Worm (Caenorhabditis elegans) whole organism, L2 larva: Measurements from ENCODE around the gene nono-1.

ENCODE experiments used
- C34F6.9 ChIP-seq: fragments of 150-350 bp; optimal IDR thresholded peaks from 2 replicates; lab custom pipeline; 2014; ENCODE audit warnings: missing biosample characterization, missing genetic modification characterization
- F13H6.1 ChIP-seq: sonication (generic microtip); optimal IDR thresholded peaks from 2 replicates; lab custom pipeline; 2016; ENCODE audit warnings: missing genetic modification characterization, missing compliant biosample characterization
- Y55F3AM.14 ChIP-seq: fragments of 200-800 bp; sonication (Bioruptor generic); optimal IDR thresholded peaks from 2 replicates; lab custom pipeline; 2018; ENCODE audit warnings: mild to moderate bottlenecking, missing genetic modification characterization, missing compliant biosample characterization
- blmp-1 ChIP-seq: sonication (generic microtip); optimal IDR thresholded peaks from 2 replicates; lab custom pipeline; 2017; ENCODE audit warnings: missing genetic modification characterization, mild to moderate bottlenecking, missing compliant biosample characterization, antibody characterized with exemption, moderate library complexity; ENCODE audit not compliant: insufficient read depth
- ceh-16 ChIP-seq: fragments of 150-350 bp; optimal IDR thresholded peaks from 2 replicates; lab custom pipeline; 2014; ENCODE audit warnings: missing biosample characterization, missing genetic modification characterization
- ceh-82 ChIP-seq: fragments of 150-350 bp; optimal IDR thresholded peaks from 2 replicates; lab custom pipeline; 2014; ENCODE audit warnings: missing biosample characterization, missing genetic modification characterization
- crh-2 ChIP-seq: sonication (generic microtip); optimal IDR thresholded peaks from 2 replicates; lab custom pipeline; 2017; ENCODE audit warnings: missing biosample characterization, missing genetic modification characterization
- dmd-4 ChIP-seq: sonication (generic microtip); optimal IDR thresholded peaks from 2 replicates; lab custom pipeline; 2017; ENCODE audit warnings: missing biosample characterization, missing genetic modification characterization
- egl-27 ChIP-seq: sonication (generic microtip); optimal IDR thresholded peaks from 3 replicates; lab custom pipeline; 2017; ENCODE audit warnings: missing biosample characterization, missing genetic modification reagents, missing genetic modification characterization
- elt-1 ChIP-seq: fragments of 150-350 bp; optimal IDR thresholded peaks from 2 replicates; lab custom pipeline; 2014; ENCODE audit warnings: missing biosample characterization, missing genetic modification characterization
- fos-1 ChIP-seq: fragments of 150-350 bp; optimal IDR thresholded peaks from 2 replicates; lab custom pipeline; 2014; ENCODE audit warnings: missing biosample characterization, missing genetic modification characterization
- gmeb-1 ChIP-seq: fragments of 150-350 bp; optimal IDR thresholded peaks from 2 replicates; lab custom pipeline; 2014; ENCODE audit warnings: missing biosample characterization, missing genetic modification characterization
- lin-11 ChIP-seq: fragments of 150-350 bp; sonication (generic microtip); optimal IDR thresholded peaks from 2 replicates; lab custom pipeline; 2014; ENCODE audit warnings: missing biosample characterization, missing genetic modification characterization, inconsistent platforms, mixed read lengths
- lin-13 ChIP-seq: fragments of 150-350 bp; optimal IDR thresholded peaks from 2 replicates; lab custom pipeline; 2014; ENCODE audit warnings: missing biosample characterization, missing genetic modification reagents, missing genetic modification characterization
- lin-39 ChIP-seq: fragments of 150-350 bp; optimal IDR thresholded peaks from 2 replicates; lab custom pipeline; 2014; ENCODE audit warnings: missing biosample characterization, missing genetic modification reagents, missing genetic modification characterization
- lsy-2 ChIP-seq, 2 experiments: fragments of 150-350 bp in 1 of 2; sonication (generic microtip) in 1 of 2; optimal IDR thresholded peaks; 2 replicates each; lab custom pipeline; 2014 to 2017; ENCODE audit warnings: missing biosample characterization in 2 of 2, missing genetic modification characterization in 2 of 2
- mab-5 ChIP-seq: fragments of 150-350 bp; optimal IDR thresholded peaks from 2 replicates; lab custom pipeline; 2014; ENCODE audit warnings: missing biosample characterization, missing genetic modification characterization
- mbf-1 ChIP-seq: sonication (generic microtip); optimal IDR thresholded peaks from 2 replicates; lab custom pipeline; 2017; ENCODE audit warnings: missing biosample characterization, missing genetic modification characterization
- nhr-10 ChIP-seq: sonication (generic microtip); optimal IDR thresholded peaks from 2 replicates; lab custom pipeline; 2017; ENCODE audit warnings: missing biosample characterization, missing genetic modification characterization
- nhr-11 ChIP-seq: fragments of 150-350 bp; optimal IDR thresholded peaks from 2 replicates; lab custom pipeline; 2014; ENCODE audit warnings: missing biosample characterization, missing genetic modification characterization
- nhr-129 ChIP-seq: fragments of 150-350 bp; optimal IDR thresholded peaks from 2 replicates; lab custom pipeline; 2014; ENCODE audit warnings: missing biosample characterization, missing genetic modification characterization
- nhr-237 ChIP-seq: fragments of 150-350 bp; optimal IDR thresholded peaks from 2 replicates; lab custom pipeline; 2014; ENCODE audit warnings: missing biosample characterization, missing genetic modification characterization
- nhr-25 ChIP-seq: fragments of 150-350 bp; sonication (generic microtip); optimal IDR thresholded peaks from 3 replicates; lab custom pipeline; 2014; ENCODE audit warnings: missing biosample characterization, missing genetic modification characterization
- peb-1 ChIP-seq: fragments of 150-350 bp; optimal IDR thresholded peaks from 2 replicates; lab custom pipeline; 2014; ENCODE audit warnings: missing biosample characterization, missing genetic modification characterization
- sem-4 ChIP-seq: fragments of 150-350 bp; optimal IDR thresholded peaks from 2 replicates; lab custom pipeline; 2014; ENCODE audit warnings: missing biosample characterization, missing genetic modification reagents, missing genetic modification characterization
- skn-1 ChIP-seq: sonication (generic microtip); optimal IDR thresholded peaks from 2 replicates; lab custom pipeline; 2017; ENCODE audit warnings: missing biosample characterization, missing genetic modification characterization
- sma-3 ChIP-seq: sonication (generic microtip); optimal IDR thresholded peaks from 2 replicates; lab custom pipeline; 2016; ENCODE audit warnings: missing genetic modification reagents, missing genetic modification characterization, missing compliant biosample characterization
- sma-9 ChIP-seq, 2 experiments: fragments of 150-350 bp in 1 of 2; sonication (generic microtip) in 1 of 2; optimal IDR thresholded peaks; 2 replicates each; lab custom pipeline; 2014 to 2016; ENCODE audit warnings: missing genetic modification characterization in 2 of 2, mild to moderate bottlenecking in 1 of 2, missing biosample characterization in 1 of 2, missing compliant biosample characterization in 1 of 2, missing genetic modification reagents in 1 of 2, moderate library complexity in 1 of 2
- snpc-4 ChIP-seq: fragments of 150-350 bp; optimal IDR thresholded peaks from 2 replicates; lab custom pipeline; 2014; ENCODE audit warnings: missing biosample characterization, missing genetic modification characterization
- unc-39 ChIP-seq: fragments of 150-350 bp; optimal IDR thresholded peaks from 2 replicates; lab custom pipeline; 2014; ENCODE audit warnings: missing biosample characterization, missing genetic modification characterization
- unc-55 ChIP-seq: fragments of 150-350 bp; sonication (generic microtip); optimal IDR thresholded peaks from 3 replicates; lab custom pipeline; 2014; ENCODE audit warnings: missing biosample characterization, missing genetic modification reagents, missing genetic modification characterization
- zag-1 ChIP-seq: fragments of 150-350 bp; optimal IDR thresholded peaks from 2 replicates; lab custom pipeline; 2014; ENCODE audit warnings: missing biosample characterization, missing genetic modification characterization
- ztf-1 ChIP-seq: fragments of 200-800 bp; sonication (Bioruptor generic); conservative IDR thresholded peaks from 2 replicates; pipeline ENCODE4 v1.3.6; 2022; ENCODE audit warnings: missing genetic modification characterization, missing compliant biosample characterization
- ztf-4 ChIP-seq: fragments of 150-350 bp; optimal IDR thresholded peaks from 2 replicates; lab custom pipeline; 2014; ENCODE audit warnings: missing biosample characterization, missing genetic modification characterization

Gene nono-1

ce11 chrIII:5998640-5999039 lies 40.6 kb upstream of the nono-1 start:
- TF ChIP-seq crh-2 (tag; lab: Kevin White, UChicago): no peak
- TF ChIP-seq ceh-82: no peak
- no peak for TF ChIP-seq lin-13 (GFP tag; lab: Kevin White, UChicago)
- no peak for TF ChIP-seq ztf-4 (tag; lab: Kevin White, UChicago)
- TF ChIP-seq peb-1 (tag; lab: Kevin White, UChicago): no peak
- TF ChIP-seq snpc-4 (tag; lab: Kevin White, UChicago): no peak
- TF ChIP-seq unc-39 (tag; lab: Kevin White, UChicago): no peak

ce11 chrIII:5992913-5993312 lies 34.9 kb upstream of the nono-1 start, which contains the start of gene T04C9.1:
Gene T04C9.1, plus strand, starts transcription at chrIII:5993213.
- peak; percentile 0 for TF ChIP-seq unc-55 (GFP tag; lab: Kevin White, UChicago)
- TF ChIP-seq sma-9 (GFP tag; optimal IDR thresholded peaks at IDR 0.05; lab: Kevin White, UChicago): no peak
- no peak for TF ChIP-seq sma-9 (tag; optimal IDR thresholded peaks at IDR 0.05; lab: Kevin White, UChicago)

ce11 chrIII:5992043-5992442 lies 34.0 kb upstream of the nono-1 start:
- TF ChIP-seq nhr-237 (tag; lab: Kevin White, UChicago) (no peak), lsy-2 (tag; optimal IDR thresholded peaks at IDR 0.05; lab: Kevin White, UChicago) (peak in 1 of 2 experiments; percentile 12), peb-1 (tag; lab: Kevin White, UChicago) (no peak), unc-55 (GFP tag; lab: Kevin White, UChicago) (peak; percentile 2), sma-9 (GFP tag; optimal IDR thresholded peaks at IDR 0.05; lab: Kevin White, UChicago) (peak; percentile 13), sma-9 (tag; optimal IDR thresholded peaks at IDR 0.05; lab: Kevin White, UChicago) (no peak), mbf-1 (tag; lab: Kevin White, UChicago) (no peak)

ce11 chrIII:5991142-5991930 lies 33.3 kb upstream of the nono-1 start, which contains the start of gene T04C9.2:
Gene T04C9.2, plus strand, starts transcription at chrIII:5991880.
- TF ChIP-seq fos-1 (tag; lab: Kevin White, UChicago) (no peak), unc-55 (GFP tag; lab: Kevin White, UChicago) (peak; percentile 22), mab-5 (tag; lab: Kevin White, UChicago) (peak; percentile 86), zag-1 (tag; lab: Kevin White, UChicago) (peak; percentile 22), nhr-129 (tag; lab: Kevin White, UChicago) (peak; percentile 6), Y55F3AM.14 (GFP tag; lab: Kevin White, UChicago) (peak; percentile 13)

ce11 chrIII:5990090-5990489 lies 32.0 kb upstream of the nono-1 start:
- TF ChIP-seq blmp-1: no peak
- no peak for TF ChIP-seq lin-39 (tag; lab: Kevin White, UChicago)
- TF ChIP-seq unc-55 (GFP tag; lab: Kevin White, UChicago): peak; percentile 73
- no peak for TF ChIP-seq F13H6.1 (tag; lab: Kevin White, UChicago)
- TF ChIP-seq nhr-129 (tag; lab: Kevin White, UChicago): peak; percentile 9
- no peak for TF ChIP-seq nhr-25
- TF ChIP-seq C34F6.9 (tag; lab: Kevin White, UChicago): peak; percentile 52
- TF ChIP-seq, all 48 proteins: peak for 3

- TF ChIP-seq nhr-11 (tag; lab: Kevin White, UChicago) (no peak), egl-27 (tag; lab: Kevin White, UChicago) (no peak), sma-9 (GFP tag; optimal IDR thresholded peaks at IDR 0.05; lab: Kevin White, UChicago) (no peak), sma-9 (tag; optimal IDR thresholded peaks at IDR 0.05; lab: Kevin White, UChicago) (no peak), ceh-16 (tag; lab: Kevin White, UChicago) (no peak), C34F6.9 (tag; lab: Kevin White, UChicago) (peak; percentile 34), lsy-2 (tag; optimal IDR thresholded peaks at IDR 0.05; lab: Kevin White, UChicago) (peak in 1 of 2 experiments; percentile 40), skn-1 (tag; lab: Kevin White, UChicago) (no peak), dmd-4 (tag; lab: Kevin White, UChicago) (no peak), sma-3 (GFP tag; lab: Kevin White, UChicago) (peak; percentile 3), nhr-129 (tag; lab: Kevin White, UChicago) (peak; percentile 39), nhr-10 (tag; lab: Kevin White, UChicago) (no peak), unc-55 (GFP tag; lab: Kevin White, UChicago) (no peak), mab-5 (tag; lab: Kevin White, UChicago) (peak; percentile 80), lin-11 (tag; lab: Kevin White, UChicago) (no peak), Y55F3AM.14 (GFP tag; lab: Kevin White, UChicago) (no peak), peb-1 (tag; lab: Kevin White, UChicago) (no peak), sem-4 (tag; lab: Kevin White, UChicago) (peak; percentile 32), elt-1 (no peak), gmeb-1 (tag; lab: Kevin White, UChicago) (peak; percentile 43), crh-2 (tag; lab: Kevin White, UChicago) (peak; percentile 33), F13H6.1 (tag; lab: Kevin White, UChicago) (peak; percentile 48), ztf-1 (GFP tag; lab: Robert Waterston, UW) (no peak), nhr-25 (peak; percentile 34), lin-39 (tag; lab: Kevin White, UChicago) (no peak)
Observed at ce11 chrIII:5988991-5989726, 31.1 kb upstream of the nono-1 start.
